Fruit fly (Drosophila melanogaster) whole organism, embryonic: ENCODE results near the gene kud.

Experiments
- Asciz ChIP-seq: fragments of 200-800 bp; sonication (Bioruptor generic); optimal IDR thresholded peaks from 2 replicates; lab custom pipeline; 2017; ENCODE audit warnings: missing biosample characterization, mild to moderate bottlenecking, missing genetic modification characterization, missing genetic modification reagents
- CG1024 ChIP-seq: fragments of 200-800 bp; sonication (Bioruptor generic); IDR thresholded peaks from 2 replicates; pipeline ENCODE4 v1.3.6; 2022; ENCODE audit warnings: missing biosample characterization, missing genetic modification characterization
- CG11093 ChIP-seq: fragments of 200-800 bp; sonication (Bioruptor generic); IDR thresholded peaks from 3 replicates; pipeline ENCODE4 v1.3.6; 2022; ENCODE audit warnings: missing biosample characterization, missing genetic modification characterization
- CG11247 ChIP-seq: fragments of 200-800 bp; sonication (Bioruptor generic); IDR thresholded peaks from 2 replicates; pipeline ENCODE4 v1.3.6; 2022; ENCODE audit warnings: missing biosample characterization, missing genetic modification characterization
- CG11456 ChIP-seq: fragments of 200-800 bp; sonication (Bioruptor generic); IDR thresholded peaks from 3 replicates; pipeline ENCODE4 v1.3.6; 2022; ENCODE audit warnings: missing biosample characterization, missing genetic modification characterization
- CG12071 ChIP-seq: fragments of 200-800 bp; sonication (Bioruptor generic); optimal IDR thresholded peaks from 3 replicates; lab custom pipeline; 2018; ENCODE audit warnings: missing biosample characterization, mild to moderate bottlenecking, missing genetic modification characterization
- CG12659 ChIP-seq: fragments of 200-800 bp; sonication (Bioruptor generic); optimal IDR thresholded peaks from 3 replicates; lab custom pipeline; 2017; ENCODE audit warnings: mild to moderate bottlenecking, missing biosample characterization, missing genetic modification reagents, missing genetic modification characterization
- CG12744 ChIP-seq: fragments of 200-800 bp; sonication (Bioruptor generic); optimal IDR thresholded peaks from 2 replicates; lab custom pipeline; 2016; ENCODE audit warnings: missing biosample characterization, missing genetic modification characterization
- CG13123 ChIP-seq: fragments of 200-800 bp; sonication (Bioruptor generic); optimal IDR thresholded peaks from 2 replicates; lab custom pipeline; 2016; ENCODE audit warnings: missing biosample characterization, missing genetic modification characterization
- CG17359 ChIP-seq: fragments of 200-800 bp; sonication (Bioruptor generic); optimal IDR thresholded peaks from 3 replicates; lab custom pipeline; 2018; ENCODE audit warnings: missing biosample characterization, mild to moderate bottlenecking, missing genetic modification characterization, moderate library complexity
- CG17361 ChIP-seq: fragments of 200-800 bp; sonication (Bioruptor generic); IDR thresholded peaks from 3 replicates; pipeline ENCODE4 v1.3.6; 2022; ENCODE audit warnings: missing biosample characterization, missing genetic modification characterization
- CG18619 ChIP-seq: fragments of 200-800 bp; sonication (Bioruptor generic); optimal IDR thresholded peaks from 3 replicates; lab custom pipeline; 2017; ENCODE audit warnings: missing biosample characterization, mild to moderate bottlenecking, missing genetic modification characterization
- CG2678 ChIP-seq: fragments of 200-800 bp; sonication (Bioruptor generic); optimal IDR thresholded peaks from 3 replicates; lab custom pipeline; 2019; ENCODE audit warnings: missing biosample characterization, mild to moderate bottlenecking, missing genetic modification characterization, moderate library complexity
- CG32767 ChIP-seq: fragments of 200-800 bp; sonication (Bioruptor generic); IDR thresholded peaks from 2 replicates; pipeline ENCODE4 v1.3.6; 2022; ENCODE audit warnings: missing biosample characterization, missing genetic modification characterization
- CG5245 ChIP-seq: fragments of 200-800 bp; sonication (Bioruptor generic); optimal IDR thresholded peaks from 3 replicates; lab custom pipeline; 2016; ENCODE audit warnings: missing biosample characterization, missing genetic modification characterization
- CG8089 ChIP-seq: fragments of 200-800 bp; sonication (Bioruptor generic); optimal IDR thresholded peaks from 3 replicates; lab custom pipeline; 2016; ENCODE audit warnings: missing biosample characterization, missing genetic modification characterization
- CG9817 ChIP-seq: fragments of 200-800 bp; sonication (Bioruptor generic); optimal IDR thresholded peaks from 2 replicates; lab custom pipeline; 2018; ENCODE audit warnings: missing biosample characterization, mild to moderate bottlenecking, missing genetic modification characterization, moderate library complexity
- Camta ChIP-seq: fragments of 200-800 bp; sonication (Bioruptor generic); optimal IDR thresholded peaks from 2 replicates; lab custom pipeline; 2016; ENCODE audit warnings: missing biosample characterization, missing genetic modification characterization
- Doc3 ChIP-seq: fragments of 200-800 bp; sonication (Bioruptor generic); IDR thresholded peaks from 3 replicates; pipeline ENCODE4 v1.3.6; 2022; ENCODE audit warnings: missing biosample characterization, missing genetic modification characterization; ENCODE audit not compliant: partially characterized antibody
- E2f1 ChIP-seq: fragments of 200-800 bp; sonication (Bioruptor generic); IDR thresholded peaks from 2 replicates; pipeline ENCODE4 v1.3.6; 2022; ENCODE audit warnings: missing biosample characterization, missing genetic modification characterization
- Eip74EF ChIP-seq, 2 experiments: fragments of 200-800 bp in 1 of 2; fragments of >200 bp in 1 of 2; sonication (Bioruptor generic) in 1 of 2; optimal IDR thresholded peaks; 2 replicates each; lab custom pipeline; 2017 to 2019; ENCODE audit warnings: missing biosample characterization in 2 of 2, missing genetic modification characterization in 2 of 2, mild to moderate bottlenecking in 1 of 2, moderate library complexity in 1 of 2
- HHEX ChIP-seq: fragments of 200-800 bp; sonication (Bioruptor generic); optimal IDR thresholded peaks from 3 replicates; lab custom pipeline; 2017; ENCODE audit warnings: missing biosample characterization, mild to moderate bottlenecking, missing genetic modification characterization, missing genetic modification reagents
- HLH4C ChIP-seq: fragments of 200-800 bp; sonication (Bioruptor generic); IDR thresholded peaks from 3 replicates; pipeline ENCODE4 v1.3.6; 2022; ENCODE audit warnings: missing biosample characterization, missing genetic modification characterization; ENCODE audit not compliant: partially characterized antibody
- Jarid2 ChIP-seq: fragments of 200-800 bp; sonication (Bioruptor generic); optimal IDR thresholded peaks from 3 replicates; lab custom pipeline; 2017; ENCODE audit warnings: mild to moderate bottlenecking, missing biosample characterization, missing genetic modification reagents, missing genetic modification characterization
- MBD-R2 ChIP-seq: fragments of 200-800 bp; sonication (Bioruptor generic); IDR thresholded peaks from 2 replicates; pipeline ENCODE4 v1.3.6; 2022; ENCODE audit warnings: missing biosample characterization, missing genetic modification characterization
- Max ChIP-seq: fragments of 200-800 bp; sonication (Bioruptor generic); optimal IDR thresholded peaks from 2 replicates; lab custom pipeline; 2016; ENCODE audit warnings: missing biosample characterization, mild to moderate bottlenecking, missing genetic modification characterization
- PHDP ChIP-seq: fragments of 200-800 bp; sonication (Bioruptor generic); optimal IDR thresholded peaks from 3 replicates; lab custom pipeline; 2018; ENCODE audit warnings: missing biosample characterization, mild to moderate bottlenecking, missing genetic modification characterization, moderate library complexity
- Rx ChIP-seq: fragments of 200-800 bp; sonication (Bioruptor generic); IDR thresholded peaks from 2 replicates; pipeline ENCODE4 v1.3.6; 2022; ENCODE audit warnings: missing biosample characterization, missing genetic modification characterization
- Side ChIP-seq: fragments of 200-800 bp; sonication (Bioruptor generic); optimal IDR thresholded peaks from 2 replicates; lab custom pipeline; 2016; ENCODE audit warnings: missing biosample characterization, missing genetic modification characterization
- cad ChIP-seq: fragments of >200 bp; optimal IDR thresholded peaks from 2 replicates; lab custom pipeline; 2017; ENCODE audit warnings: missing biosample characterization, missing genetic modification characterization
- da ChIP-seq: fragments of 200-800 bp; sonication (Bioruptor generic); optimal IDR thresholded peaks from 2 replicates; lab custom pipeline; 2016; ENCODE audit warnings: missing biosample characterization, missing genetic modification characterization
- dimm ChIP-seq: fragments of 200-800 bp; sonication (Bioruptor generic); IDR thresholded peaks from 2 replicates; pipeline ENCODE4 v1.3.6; 2022; ENCODE audit warnings: missing biosample characterization, missing genetic modification characterization
- dmrt99B ChIP-seq: fragments of 200-800 bp; sonication (Bioruptor generic); optimal IDR thresholded peaks from 2 replicates; lab custom pipeline; 2018; ENCODE audit warnings: missing biosample characterization, mild to moderate bottlenecking, missing genetic modification characterization, moderate library complexity
- exex ChIP-seq: fragments of 200-800 bp; sonication (Bioruptor generic); optimal IDR thresholded peaks from 4 replicates; lab custom pipeline; 2018; ENCODE audit warnings: missing biosample characterization, mild to moderate bottlenecking, missing genetic modification characterization, moderate library complexity
- gcm2 ChIP-seq: fragments of 200-800 bp; sonication (Bioruptor generic); optimal IDR thresholded peaks from 2 replicates; lab custom pipeline; 2016; ENCODE audit warnings: missing biosample characterization, missing genetic modification characterization
- grn ChIP-seq: fragments of 200-800 bp; sonication (Bioruptor generic); optimal IDR thresholded peaks from 3 replicates; lab custom pipeline; 2017; ENCODE audit warnings: missing biosample characterization, missing genetic modification characterization
- kah ChIP-seq: fragments of 200-800 bp; sonication (Bioruptor generic); optimal IDR thresholded peaks from 2 replicates; lab custom pipeline; 2018; ENCODE audit warnings: missing biosample characterization, mild to moderate bottlenecking, missing genetic modification characterization
- kni ChIP-seq: fragments of 200-800 bp; sonication (Bioruptor generic); optimal IDR thresholded peaks from 3 replicates; lab custom pipeline; 2017; ENCODE audit warnings: mild to moderate bottlenecking, missing biosample characterization, missing genetic modification reagents, missing genetic modification characterization
- lab ChIP-seq: fragments of 200-800 bp; sonication (Bioruptor generic); optimal IDR thresholded peaks from 3 replicates; lab custom pipeline; 2017; ENCODE audit warnings: missing biosample characterization, missing genetic modification characterization, mild to moderate bottlenecking, moderate library complexity, missing genetic modification reagents
- lilli ChIP-seq: fragments of 200-800 bp; sonication (Bioruptor generic); optimal IDR thresholded peaks from 3 replicates; lab custom pipeline; 2016; ENCODE audit warnings: missing biosample characterization, missing genetic modification characterization
- lola ChIP-seq, 3 experiments: fragments of >200 bp in 2 of 3; fragments of 200-800 bp in 1 of 3; sonication (Bioruptor generic) in 1 of 3; optimal IDR thresholded peaks; 2 replicates each; lab custom pipeline; 2017 to 2019; ENCODE audit warnings: missing biosample characterization in 3 of 3, missing genetic modification characterization in 3 of 3, mild to moderate bottlenecking in 1 of 3, moderate library complexity in 1 of 3
- nerfin-1 ChIP-seq: fragments of 200-800 bp; sonication (Bioruptor generic); optimal IDR thresholded peaks from 3 replicates; lab custom pipeline; 2019; ENCODE audit warnings: missing biosample characterization, mild to moderate bottlenecking, missing genetic modification characterization, moderate library complexity
- rib ChIP-seq: fragments of 200-800 bp; sonication (Bioruptor generic); IDR thresholded peaks from 2 replicates; pipeline ENCODE4 v1.3.6; 2022; ENCODE audit warnings: missing biosample characterization, missing genetic modification characterization
- row ChIP-seq: fragments of 200-800 bp; sonication (Bioruptor generic); IDR thresholded peaks from 3 replicates; pipeline ENCODE4 v1.3.6; 2022; ENCODE audit warnings: missing biosample characterization, missing genetic modification characterization
- sens ChIP-seq: fragments of 200-800 bp; sonication (Bioruptor generic); peaks from one replicate; lab custom pipeline; 2016; ENCODE audit warnings: missing biosample characterization, missing genetic modification characterization
- sim ChIP-seq: fragments of 200-800 bp; sonication (Bioruptor generic); IDR thresholded peaks from 2 replicates; pipeline ENCODE4 v1.3.6; 2022; ENCODE audit warnings: missing biosample characterization, missing genetic modification characterization
- unc-4 ChIP-seq: fragments of 200-800 bp; sonication (Bioruptor generic); IDR thresholded peaks from 2 replicates; pipeline ENCODE4 v1.3.6; 2022; ENCODE audit warnings: missing biosample characterization, missing genetic modification characterization; ENCODE audit not compliant: partially characterized antibody
- vnd ChIP-seq: fragments of 200-800 bp; sonication (Bioruptor generic); IDR thresholded peaks from 3 replicates; pipeline ENCODE4 v1.3.6; 2022; ENCODE audit warnings: missing biosample characterization, missing genetic modification characterization; ENCODE audit not compliant: partially characterized antibody
- zf30C ChIP-seq: fragments of 200-800 bp; sonication (Bioruptor generic); optimal IDR thresholded peaks from 3 replicates; lab custom pipeline; 2018; ENCODE audit warnings: missing biosample characterization, mild to moderate bottlenecking, missing genetic modification characterization

Gene kud

dm6 chr3L:16853533-16854386 is 9.0 kb upstream of the kud start, which contains the start of gene sina (continued):
- TF ChIP-seq dimm (GFP tag; lab: Robert Waterston, UW) (no peak), sim (GFP tag; lab: Robert Waterston, UW) (no peak), Rx (GFP tag; lab: Robert Waterston, UW) (no peak), Camta (GFP tag; lab: Kevin White, UChicago) (peak; percentile 27), rib (no peak), sens (GFP tag; lab: Kevin White, UChicago) (peak; percentile 79), Max (GFP tag; lab: Kevin White, UChicago) (no peak), PHDP (tag; lab: Kevin White, UChicago) (peak; percentile 7), nerfin-1 (tag; lab: Kevin White, UChicago) (no peak), MBD-R2 (GFP tag; lab: Robert Waterston, UW) (peak; percentile 48), unc-4 (GFP tag; lab: Robert Waterston, UW) (peak; percentile 76), gcm2 (GFP tag; lab: Kevin White, UChicago) (no peak), cad (GFP tag; lab: Kevin White, UChicago) (no peak), lilli (GFP tag; lab: Kevin White, UChicago) (peak; percentile 52), E2f1 (GFP tag; lab: Robert Waterston, UW) (no peak), HLH4C (peak; percentile 91), CG11247 (GFP tag; lab: Robert Waterston, UW) (no peak), CG32767 (no peak), dmrt99B (tag; lab: Kevin White, UChicago) (no peak), HHEX (GFP tag; lab: Kevin White, UChicago) (no peak), CG12071 (GFP tag; lab: Kevin White, UChicago) (no peak), CG5245 (GFP tag; lab: Kevin White, UChicago) (no peak), CG17359 (no peak), CG8089 (GFP tag; lab: Kevin White, UChicago) (no peak), Asciz (GFP tag; lab: Kevin White, UChicago) (no peak), CG1024 (GFP tag; lab: Robert Waterston, UW) (no peak), kah (peak; percentile 87), CG2678 (tag; lab: Kevin White, UChicago) (no peak), Eip74EF (GFP tag; optimal IDR thresholded peaks at IDR 0.05; lab: Kevin White, UChicago) (peak in 1 of 2 experiments; percentile 6), CG13123 (GFP tag; lab: Kevin White, UChicago) (no peak), CG18619 (GFP tag; lab: Kevin White, UChicago) (no peak), lola (GFP tag; optimal IDR thresholded peaks at IDR 0.05; lab: Kevin White, UChicago) (no peak), vnd (GFP tag; lab: Robert Waterston, UW) (peak; percentile 64), CG11456 (no peak), da (GFP tag; lab: Kevin White, UChicago) (no peak), Doc3 (peak; percentile 59; the same call in 1 of the 3 replicates), CG17361 (GFP tag; lab: Robert Waterston, UW) (no peak; the same call in 2 of the 3 replicates), Side (GFP tag; lab: Kevin White, UChicago) (no peak), zf30C (GFP tag; lab: Kevin White, UChicago) (no peak), row (GFP tag; lab: Robert Waterston, UW) (peak; percentile 47; the same call in 2 of the 3 replicates), exex (tag; lab: Kevin White, UChicago) (no peak), lab (GFP tag; lab: Kevin White, UChicago) (no peak), CG12744 (peak; percentile 4), CG9817 (tag; lab: Kevin White, UChicago) (no peak), grn (no peak), kni (GFP tag; lab: Kevin White, UChicago) (no peak), Jarid2 (GFP tag; lab: Kevin White, UChicago) (no peak), CG11093 (GFP tag; lab: Robert Waterston, UW) (no peak), CG12659 (peak; percentile 87)
